Fruit fly (Drosophila melanogaster): ENCODE data around the gene CG14275.

Gene CG14275

DNA sequence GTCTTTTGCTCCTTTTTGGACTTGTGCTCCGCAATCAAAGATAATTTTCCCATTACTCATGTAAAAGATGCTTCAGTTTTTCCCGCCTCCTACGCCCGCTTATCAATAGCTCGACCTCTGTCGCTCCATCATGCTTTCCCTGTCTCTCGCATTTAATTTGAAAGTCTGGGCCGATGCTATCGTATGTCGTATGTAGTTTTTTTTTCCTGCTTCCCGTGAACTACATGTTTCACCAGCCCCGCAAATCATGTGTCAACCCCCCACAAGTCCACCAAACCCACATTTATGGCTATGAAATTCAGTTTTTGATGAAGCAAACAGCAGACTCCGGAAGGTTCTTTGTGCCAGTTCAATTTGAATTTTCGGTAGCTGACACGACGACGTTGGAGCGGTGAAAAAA lies 15.1 kb downstream of the CG14275 start, which contains the start of gene CG14273:
TSS of gene CG14273 (plus strand) at position 301 of the 400 bp plus-strand sequence.
- TF ChIP-seq Pif1B (GFP tag; optimal IDR thresholded peaks at IDR 0.05), result no peak
- no peak for TF ChIP-seq CG34367 (tag; optimal IDR thresholded peaks at IDR 0.05)
- no peak for TF ChIP-seq CG14655 (GFP tag; optimal IDR thresholded peaks at IDR 0.05)

dm6 chr2L:8344536-8344935 lies 17.3 kb downstream of the CG14275 start:
- TF ChIP-seq CG15710 (tag; optimal IDR thresholded peaks at IDR 0.05), result no peak
- no peak for TF ChIP-seq CG17806 (tag; optimal IDR thresholded peaks at IDR 0.05)
- TF ChIP-seq CG13204 (GFP tag; optimal IDR thresholded peaks at IDR 0.05), result no peak
- no peak for TF ChIP-seq EcR (GFP tag; optimal IDR thresholded peaks at IDR 0.05)
- no peak for TF ChIP-seq Pif1A (GFP tag; optimal IDR thresholded peaks at IDR 0.05)
- no peak for TF ChIP-seq CG4496 (GFP tag; IDR thresholded peaks at IDR 0.05)
- TF ChIP-seq CG32121 (GFP tag; IDR thresholded peaks at IDR 0.05), result no peak
- TF ChIP-seq CG12605 (GFP tag; IDR thresholded peaks at IDR 0.05), result no peak
- no peak for TF ChIP-seq CG34367 (tag; optimal IDR thresholded peaks at IDR 0.05)
- no peak for TF ChIP-seq D1 (tag; optimal IDR thresholded peaks at IDR 0.05)
- TF ChIP-seq CG14655 (GFP tag; optimal IDR thresholded peaks at IDR 0.05), result no peak
- no peak for TF ChIP-seq rn (GFP tag; IDR thresholded peaks at IDR 0.05)
- no peak for TF ChIP-seq CG9948 (tag; optimal IDR thresholded peaks at IDR 0.05)
- TF ChIP-seq CG8159 (tag; optimal IDR thresholded peaks at IDR 0.05), result no peak
- TF ChIP-seq CG8301 (tag; optimal IDR thresholded peaks at IDR 0.05), result no peak
- no peak for TF ChIP-seq gl (tag; optimal IDR thresholded peaks at IDR 0.05)
- TF ChIP-seq Pif1B (GFP tag; optimal IDR thresholded peaks at IDR 0.05), result no peak
- no peak for TF ChIP-seq Ets98B (GFP tag; IDR thresholded peaks at IDR 0.05)
- TF ChIP-seq CG10348 (GFP tag; IDR thresholded peaks at IDR 0.05), result no peak

DNA sequence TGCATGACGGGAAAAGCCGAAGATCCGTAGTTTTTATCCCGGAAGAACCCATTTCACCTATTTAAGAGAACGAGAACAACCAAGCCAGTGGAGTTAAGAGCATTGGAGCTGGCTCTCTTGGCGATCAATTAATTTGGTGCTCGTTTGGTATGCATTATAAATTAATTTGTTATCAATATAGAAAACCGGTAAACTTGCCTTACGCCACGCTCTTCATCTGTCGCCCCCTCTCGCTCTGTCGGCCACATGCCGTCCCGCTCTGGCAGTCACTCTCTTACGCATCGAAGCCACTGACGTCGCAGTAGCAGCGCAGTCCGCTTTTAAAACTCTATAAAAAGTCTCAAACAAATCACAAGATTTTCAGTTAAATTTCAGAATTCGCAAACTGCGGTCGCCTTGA lies 19.0 kb downstream of the CG14275 start, which contains the start of gene CG7778:
TSS of gene CG7778 (plus strand) at position 361 of the 400 bp plus-strand sequence.
- no peak for TF ChIP-seq CG8159 (tag; optimal IDR thresholded peaks at IDR 0.05)
- no peak for TF ChIP-seq CG12605 (GFP tag; IDR thresholded peaks at IDR 0.05)
- TF ChIP-seq Snoo (tag; optimal IDR thresholded peaks at IDR 0.05), result no peak
- TF ChIP-seq CG34367 (tag; optimal IDR thresholded peaks at IDR 0.05), result no peak
- TF ChIP-seq CG17806 (tag; optimal IDR thresholded peaks at IDR 0.05), result no peak
- TF ChIP-seq CG14655 (GFP tag; optimal IDR thresholded peaks at IDR 0.05), result no peak
- TF ChIP-seq D1 (tag; optimal IDR thresholded peaks at IDR 0.05), result no peak
- TF ChIP-seq CG8301 (tag; optimal IDR thresholded peaks at IDR 0.05), result no peak
- TF ChIP-seq EcR (GFP tag; optimal IDR thresholded peaks at IDR 0.05), result no peak
- TF ChIP-seq CG32121 (GFP tag; IDR thresholded peaks at IDR 0.05), result no peak
- no peak for TF ChIP-seq fd96Ca (GFP tag; IDR thresholded peaks at IDR 0.05)
- no peak for TF ChIP-seq gl (tag; optimal IDR thresholded peaks at IDR 0.05)
- no peak for TF ChIP-seq Pif1B (GFP tag; optimal IDR thresholded peaks at IDR 0.05)
- TF ChIP-seq CG10348 (GFP tag; IDR thresholded peaks at IDR 0.05), result no peak
- TF ChIP-seq rn (GFP tag; IDR thresholded peaks at IDR 0.05), result no peak
- no peak for TF ChIP-seq Ets98B (GFP tag; IDR thresholded peaks at IDR 0.05)
- TF ChIP-seq CG9948 (tag; optimal IDR thresholded peaks at IDR 0.05), result no peak
- TF ChIP-seq CG4496 (GFP tag; IDR thresholded peaks at IDR 0.05), result no peak

dm6 chr2L:8350560-8351171 lies 23.4 kb downstream of the CG14275 start:
- TF ChIP-seq EcR (GFP tag; optimal IDR thresholded peaks at IDR 0.05) (no peak), Ets98B (GFP tag; IDR thresholded peaks at IDR 0.05) (no peak), CG32121 (GFP tag; IDR thresholded peaks at IDR 0.05) (no peak), Pif1A (GFP tag; optimal IDR thresholded peaks at IDR 0.05) (no peak), CG34367 (tag; optimal IDR thresholded peaks at IDR 0.05) (no peak), gl (tag; optimal IDR thresholded peaks at IDR 0.05) (no peak), D1 (tag; optimal IDR thresholded peaks at IDR 0.05) (no peak), CG15710 (tag; optimal IDR thresholded peaks at IDR 0.05) (no peak), CG8301 (tag; optimal IDR thresholded peaks at IDR 0.05) (no peak), fd96Ca (GFP tag; IDR thresholded peaks at IDR 0.05) (no peak)

DNA sequence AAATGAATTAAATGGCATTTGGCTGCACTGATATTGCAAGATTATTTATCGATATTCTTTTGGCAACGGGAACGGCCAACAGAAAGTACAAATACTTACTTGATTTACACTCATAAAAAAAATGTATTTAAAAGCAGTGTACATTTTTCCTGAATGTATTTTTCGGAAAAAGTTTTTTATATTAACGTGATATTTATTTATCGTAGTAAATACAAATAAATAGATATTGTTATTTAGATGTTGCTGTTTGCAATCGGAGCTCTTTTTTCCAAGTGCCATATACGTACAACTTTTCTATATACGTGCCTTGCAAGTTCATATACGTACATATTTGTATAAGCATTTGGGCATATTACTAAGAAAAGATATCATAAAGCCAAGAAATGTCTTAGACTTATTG lies 24.1 kb downstream of the CG14275 start:
- TF ChIP-seq CG13204 (GFP tag; optimal IDR thresholded peaks at IDR 0.05) (no peak), CG9948 (tag; optimal IDR thresholded peaks at IDR 0.05) (no peak), fd96Ca (GFP tag; IDR thresholded peaks at IDR 0.05) (no peak), CG34367 (tag; optimal IDR thresholded peaks at IDR 0.05) (no peak)

- TF ChIP-seq CG13204 (GFP tag; optimal IDR thresholded peaks at IDR 0.05), result no peak
- TF ChIP-seq CG14655 (GFP tag; optimal IDR thresholded peaks at IDR 0.05), result no peak
- TF ChIP-seq CG12605 (GFP tag; IDR thresholded peaks at IDR 0.05), result no peak
- TF ChIP-seq fd96Ca (GFP tag; IDR thresholded peaks at IDR 0.05), result no peak
- TF ChIP-seq CG32121 (GFP tag; IDR thresholded peaks at IDR 0.05), result no peak
- TF ChIP-seq gl (tag; optimal IDR thresholded peaks at IDR 0.05), result no peak
- no peak for TF ChIP-seq Pif1A (GFP tag; optimal IDR thresholded peaks at IDR 0.05)
- TF ChIP-seq CG8301 (tag; optimal IDR thresholded peaks at IDR 0.05), result no peak
- TF ChIP-seq Pif1B (GFP tag; optimal IDR thresholded peaks at IDR 0.05), result no peak
- no peak for TF ChIP-seq CG10348 (GFP tag; IDR thresholded peaks at IDR 0.05)
- TF ChIP-seq Snoo (tag; optimal IDR thresholded peaks at IDR 0.05), result no peak
- no peak for TF ChIP-seq D1 (tag; optimal IDR thresholded peaks at IDR 0.05)
- no peak for TF ChIP-seq rn (GFP tag; IDR thresholded peaks at IDR 0.05)
- TF ChIP-seq CG15710 (tag; optimal IDR thresholded peaks at IDR 0.05), result no peak
- TF ChIP-seq CG9948 (tag; optimal IDR thresholded peaks at IDR 0.05), result no peak
- no peak for TF ChIP-seq CG17806 (tag; optimal IDR thresholded peaks at IDR 0.05)
- no peak for TF ChIP-seq CG34367 (tag; optimal IDR thresholded peaks at IDR 0.05)
- TF ChIP-seq CG4496 (GFP tag; IDR thresholded peaks at IDR 0.05), result no peak
- no peak for TF ChIP-seq EcR (GFP tag; optimal IDR thresholded peaks at IDR 0.05)
- TF ChIP-seq Ets98B (GFP tag; IDR thresholded peaks at IDR 0.05), result no peak
Measured at dm6 chr2L:8351864-8352263, 24.6 kb downstream of the CG14275 start, which contains the start of gene Mur29B. Mur29B (plus strand) TSS chr2L:8352187.

Data from whole organism, pupa.